Fruit fly (Drosophila melanogaster) whole organism, embryonic: ENCODE data around the gene Shaw.

Experiments
- BEAF-32 ChIP-seq: fragments of 200-800 bp; sonication (Bioruptor generic); optimal IDR thresholded peaks from 3 replicates; lab custom pipeline; 2017; ENCODE audit warnings: missing biosample characterization, missing genetic modification characterization, mild to moderate bottlenecking, moderate library complexity, missing genetic modification reagents
- C15 ChIP-seq: fragments of 200-800 bp; sonication (Bioruptor generic); IDR thresholded peaks from 3 replicates; pipeline ENCODE4 v1.3.6; 2022; ENCODE audit warnings: missing biosample characterization, missing genetic modification characterization
- CG10321 ChIP-seq: fragments of 200-800 bp; sonication (Bioruptor generic); IDR thresholded peaks from 2 replicates; pipeline ENCODE4 v1.3.6; 2022; ENCODE audit warnings: missing biosample characterization, missing genetic modification characterization
- CG11085 ChIP-seq: fragments of 200-800 bp; sonication (Bioruptor generic); IDR thresholded peaks from 2 replicates; pipeline ENCODE4 v1.3.6; 2022; ENCODE audit warnings: missing biosample characterization, missing genetic modification characterization
- CG11695 ChIP-seq: fragments of 200-800 bp; sonication (Bioruptor generic); IDR thresholded peaks from 3 replicates; pipeline ENCODE4 v1.3.6; 2022; ENCODE audit warnings: missing biosample characterization, missing genetic modification characterization
- CG12155 ChIP-seq: fragments of 200-800 bp; sonication (Bioruptor generic); optimal IDR thresholded peaks from 3 replicates; lab custom pipeline; 2016; ENCODE audit warnings: missing biosample characterization, missing genetic modification characterization
- CG13287 ChIP-seq: fragments of 200-800 bp; sonication (Bioruptor generic); IDR thresholded peaks from 2 replicates; pipeline ENCODE4 v1.3.6; 2022; ENCODE audit warnings: missing biosample characterization, missing genetic modification characterization; ENCODE audit not compliant: partially characterized antibody
- CG1529 ChIP-seq: fragments of 200-800 bp; sonication (Bioruptor generic); optimal IDR thresholded peaks from 3 replicates; lab custom pipeline; 2018; ENCODE audit warnings: missing biosample characterization, missing genetic modification characterization
- CG15601 ChIP-seq: fragments of 200-800 bp; sonication (Bioruptor generic); optimal IDR thresholded peaks from 3 replicates; lab custom pipeline; 2019; ENCODE audit warnings: missing biosample characterization, mild to moderate bottlenecking, missing genetic modification characterization, moderate library complexity
- CG1603 ChIP-seq: fragments of 200-800 bp; sonication (Bioruptor generic); optimal IDR thresholded peaks from 2 replicates; lab custom pipeline; 2019; ENCODE audit warnings: missing biosample characterization, mild to moderate bottlenecking, missing genetic modification characterization, moderate library complexity
- CG16813 ChIP-seq: fragments of 200-800 bp; sonication (Bioruptor generic); IDR thresholded peaks from 3 replicates; pipeline ENCODE4 v1.3.6; 2022; ENCODE audit warnings: missing biosample characterization, missing genetic modification characterization; ENCODE audit not compliant: partially characterized antibody
- CG1792 ChIP-seq: fragments of 200-800 bp; sonication (Bioruptor generic); optimal IDR thresholded peaks from 2 replicates; lab custom pipeline; 2016; ENCODE audit warnings: missing biosample characterization, missing genetic modification characterization
- CG18011 ChIP-seq: fragments of 200-800 bp; sonication (Bioruptor generic); optimal IDR thresholded peaks from 2 replicates; lab custom pipeline; 2017; ENCODE audit warnings: missing biosample characterization, missing genetic modification characterization, mild to moderate bottlenecking, moderate library complexity, missing genotype
- CG2116 ChIP-seq: fragments of 200-800 bp; sonication (Bioruptor generic); optimal IDR thresholded peaks from 3 replicates; lab custom pipeline; 2018; ENCODE audit warnings: missing biosample characterization, mild to moderate bottlenecking, missing genetic modification characterization
- CG30403 ChIP-seq: fragments of 200-800 bp; sonication (Bioruptor generic); optimal IDR thresholded peaks from 3 replicates; lab custom pipeline; 2016; ENCODE audit warnings: missing biosample characterization, missing genetic modification characterization
- CG31388 ChIP-seq: fragments of 200-800 bp; sonication (Bioruptor generic); optimal IDR thresholded peaks from 2 replicates; lab custom pipeline; 2016; ENCODE audit warnings: missing biosample characterization, missing genetic modification characterization
- CG3163 ChIP-seq: fragments of 200-800 bp; sonication (Bioruptor generic); optimal IDR thresholded peaks from 3 replicates; lab custom pipeline; 2016; ENCODE audit warnings: missing biosample characterization, missing genetic modification characterization
- CG6254 ChIP-seq: fragments of 200-800 bp; sonication (Bioruptor generic); optimal IDR thresholded peaks from 3 replicates; lab custom pipeline; 2017; ENCODE audit warnings: mild to moderate bottlenecking, missing biosample characterization, missing genetic modification reagents, missing genetic modification characterization
- CG6689 ChIP-seq: fragments of 200-800 bp; sonication (Bioruptor generic); IDR thresholded peaks from 2 replicates; pipeline ENCODE4 v1.3.6; 2022; ENCODE audit warnings: missing biosample characterization, missing genetic modification characterization
- CG7786 ChIP-seq: fragments of 200-800 bp; sonication (Bioruptor generic); optimal IDR thresholded peaks from 2 replicates; lab custom pipeline; 2016; ENCODE audit warnings: missing biosample characterization, missing genetic modification characterization
- CG7987 ChIP-seq: fragments of 200-800 bp; sonication (Bioruptor generic); optimal IDR thresholded peaks from 2 replicates; lab custom pipeline; 2018; ENCODE audit warnings: missing biosample characterization, mild to moderate bottlenecking, missing genetic modification characterization, moderate library complexity
- CG8281 ChIP-seq: fragments of 200-800 bp; sonication (Bioruptor generic); optimal IDR thresholded peaks from 2 replicates; lab custom pipeline; 2018; ENCODE audit warnings: missing biosample characterization, mild to moderate bottlenecking, missing genetic modification characterization, moderate library complexity
- CG8359 ChIP-seq: fragments of 200-800 bp; sonication (Bioruptor generic); optimal IDR thresholded peaks from 2 replicates; lab custom pipeline; 2017; ENCODE audit warnings: missing biosample characterization, mild to moderate bottlenecking, missing genetic modification characterization, borderline replicate concordance
- CG9437 ChIP-seq: fragments of 200-800 bp; sonication (Bioruptor generic); optimal IDR thresholded peaks from 2 replicates; lab custom pipeline; 2018; ENCODE audit warnings: missing biosample characterization, mild to moderate bottlenecking, missing genetic modification characterization
- Dll ChIP-seq: fragments of 200-800 bp; sonication (Bioruptor generic); IDR thresholded peaks from 4 replicates; pipeline ENCODE4 v1.3.6; 2022; ENCODE audit warnings: missing biosample characterization, missing genetic modification characterization; ENCODE audit not compliant: partially characterized antibody
- Fer1 ChIP-seq: fragments of 200-800 bp; sonication (Bioruptor generic); optimal IDR thresholded peaks from 2 replicates; lab custom pipeline; 2017; ENCODE audit warnings: missing biosample characterization, mild to moderate bottlenecking, missing genetic modification characterization
- HLH4C ChIP-seq: fragments of 200-800 bp; sonication (Bioruptor generic); IDR thresholded peaks from 3 replicates; pipeline ENCODE4 v1.3.6; 2022; ENCODE audit warnings: missing biosample characterization, missing genetic modification characterization; ENCODE audit not compliant: partially characterized antibody
- Hey ChIP-seq: fragments of 200-800 bp; sonication (Bioruptor generic); optimal IDR thresholded peaks from 3 replicates; lab custom pipeline; 2018; ENCODE audit warnings: missing biosample characterization, mild to moderate bottlenecking, missing genetic modification characterization
- HmgD ChIP-seq: fragments of 200-800 bp; sonication (Bioruptor generic); optimal IDR thresholded peaks from 3 replicates; lab custom pipeline; 2016; ENCODE audit warnings: missing biosample characterization, missing genetic modification characterization
- Meics ChIP-seq: fragments of 200-800 bp; sonication (Bioruptor generic); optimal IDR thresholded peaks from 2 replicates; lab custom pipeline; 2017; ENCODE audit warnings: missing biosample characterization, mild to moderate bottlenecking, missing genetic modification characterization
- NFAT ChIP-seq: fragments of 200-800 bp; sonication (Bioruptor generic); IDR thresholded peaks from 2 replicates; pipeline ENCODE4 v1.3.6; 2022; ENCODE audit warnings: missing biosample characterization, missing genetic modification characterization
- PHDP ChIP-seq: fragments of 200-800 bp; sonication (Bioruptor generic); optimal IDR thresholded peaks from 3 replicates; lab custom pipeline; 2018; ENCODE audit warnings: missing biosample characterization, mild to moderate bottlenecking, missing genetic modification characterization, moderate library complexity
- Sry-β ChIP-seq: fragments of 200-800 bp; sonication (Bioruptor generic); optimal IDR thresholded peaks from 2 replicates; lab custom pipeline; 2018; ENCODE audit warnings: missing biosample characterization, mild to moderate bottlenecking, missing genetic modification characterization, moderate library complexity
- abd-A ChIP-seq: fragments of 200-800 bp; sonication (Bioruptor generic); optimal IDR thresholded peaks from 3 replicates; lab custom pipeline; 2019; ENCODE audit warnings: missing biosample characterization, mild to moderate bottlenecking, missing genetic modification characterization, moderate library complexity
- al ChIP-seq: fragments of 200-800 bp; sonication (Bioruptor generic); IDR thresholded peaks from 2 replicates; pipeline ENCODE4 v1.3.6; 2022; ENCODE audit warnings: missing biosample characterization, missing genetic modification characterization
- az2 ChIP-seq: fragments of 200-800 bp; sonication (Bioruptor generic); optimal IDR thresholded peaks from 3 replicates; lab custom pipeline; 2016; ENCODE audit warnings: missing biosample characterization, missing genetic modification characterization
- dimm ChIP-seq: fragments of 200-800 bp; sonication (Bioruptor generic); IDR thresholded peaks from 2 replicates; pipeline ENCODE4 v1.3.6; 2022; ENCODE audit warnings: missing biosample characterization, missing genetic modification characterization
- eve ChIP-seq, 2 experiments: fragments of >200 bp; optimal IDR thresholded peaks; 2 replicates each; lab custom pipeline; 2017; ENCODE audit warnings: missing biosample characterization in 2 of 2, missing genetic modification characterization in 2 of 2
- fd96Cb ChIP-seq: fragments of 200-800 bp; sonication (Bioruptor generic); optimal IDR thresholded peaks from 2 replicates; lab custom pipeline; 2018; ENCODE audit warnings: missing biosample characterization, mild to moderate bottlenecking, missing genetic modification characterization, moderate library complexity
- hbn ChIP-seq: fragments of 200-800 bp; sonication (Bioruptor generic); IDR thresholded peaks from 2 replicates; pipeline ENCODE4 v1.3.6; 2022; ENCODE audit warnings: missing biosample characterization, missing genetic modification characterization; ENCODE audit not compliant: partially characterized antibody
- nau ChIP-seq: fragments of 200-800 bp; sonication (Bioruptor generic); optimal IDR thresholded peaks from 3 replicates; lab custom pipeline; 2017; ENCODE audit warnings: missing biosample characterization, mild to moderate bottlenecking, missing genetic modification characterization, missing genetic modification reagents
- otp ChIP-seq: fragments of 200-800 bp; sonication (Bioruptor generic); IDR thresholded peaks from 3 replicates; pipeline ENCODE4, ENCODE4 v1.3.6; 2022; ENCODE audit warnings: missing biosample characterization, missing genetic modification characterization
- pb ChIP-seq: fragments of 200-800 bp; sonication (Bioruptor generic); optimal IDR thresholded peaks from 3 replicates; lab custom pipeline; 2016; ENCODE audit warnings: missing biosample characterization, missing genetic modification characterization
- ro ChIP-seq: fragments of 200-800 bp; sonication (Bioruptor generic); IDR thresholded peaks from 2 replicates; pipeline ENCODE4 v1.3.6; 2022; ENCODE audit warnings: missing biosample characterization, missing genetic modification characterization
- sens ChIP-seq: fragments of 200-800 bp; sonication (Bioruptor generic); peaks from one replicate; lab custom pipeline; 2016; ENCODE audit warnings: missing biosample characterization, missing genetic modification characterization
- sqz ChIP-seq: fragments of 200-800 bp; sonication (Bioruptor generic); optimal IDR thresholded peaks from 3 replicates; lab custom pipeline; 2018; ENCODE audit warnings: missing biosample characterization, mild to moderate bottlenecking, missing genetic modification characterization
- stc ChIP-seq: fragments of 200-800 bp; sonication (Bioruptor generic); IDR thresholded peaks from 2 replicates; pipeline ENCODE4 v1.3.6; 2022; ENCODE audit warnings: missing biosample characterization, missing genetic modification characterization
- stwl ChIP-seq: fragments of 200-800 bp; sonication (Bioruptor generic); optimal IDR thresholded peaks from 3 replicates; lab custom pipeline; 2018; ENCODE audit warnings: missing biosample characterization, mild to moderate bottlenecking, missing genetic modification characterization, moderate library complexity
- tup ChIP-seq: fragments of 200-800 bp; sonication (Bioruptor generic); optimal IDR thresholded peaks from 2 replicates; lab custom pipeline; 2016; ENCODE audit warnings: missing biosample characterization, mild to moderate bottlenecking, missing genetic modification characterization, moderate library complexity
- yki ChIP-seq: fragments of >200 bp; optimal IDR thresholded peaks from 3 replicates; lab custom pipeline; 2018
- zen ChIP-seq: fragments of 200-800 bp; sonication (Bioruptor generic); optimal IDR thresholded peaks from 3 replicates; lab custom pipeline; 2018; ENCODE audit warnings: missing biosample characterization, mild to moderate bottlenecking, missing genetic modification characterization, moderate library complexity

Shaw gene

dm6 chr2L:3772068-3772428 is 54.1 kb downstream of the Shaw start (continued):
- TF ChIP-seq nau (no peak), CG7786 (no peak), Meics (GFP tag; lab: Kevin White, UChicago) (no peak), CG8281 (no peak), pb (GFP tag; lab: Kevin White, UChicago) (no peak), HmgD (GFP tag; lab: Kevin White, UChicago) (no peak), ro (no peak), Fer1 (GFP tag; lab: Kevin White, UChicago) (no peak), az2 (GFP tag; lab: Kevin White, UChicago) (no peak), tup (GFP tag; lab: Kevin White, UChicago) (no peak), al (no peak), NFAT (GFP tag; lab: Robert Waterston, UW) (peak; percentile 54), stc (no peak), CG1603 (tag; lab: Kevin White, UChicago) (no peak), CG6254 (no peak), CG15601 (no peak), CG31388 (no peak), CG11085 (GFP tag; lab: Robert Waterston, UW) (peak; percentile 21; the same call in 1 of the 2 replicates), abd-A (tag; lab: Kevin White, UChicago) (no peak), CG30403 (no peak), CG1529 (GFP tag; lab: Kevin White, UChicago) (no peak), CG3163 (GFP tag; lab: Kevin White, UChicago) (no peak), dimm (GFP tag; lab: Robert Waterston, UW) (no peak), BEAF-32 (GFP tag; lab: Kevin White, UChicago) (no peak), Dll (no peak), CG16813 (GFP tag; lab: Robert Waterston, UW) (no peak), CG8359 (no peak)

- TF ChIP-seq CG18011 (no peak), eve (GFP tag; optimal IDR thresholded peaks at IDR 0.05; lab: Kevin White, UChicago) (peak in 1 of 2 experiments; percentile 44), sens (peak; percentile 69), C15 (no peak), zen (tag; lab: Kevin White, UChicago) (no peak), fd96Cb (tag; lab: Kevin White, UChicago) (no peak), tup (GFP tag; lab: Kevin White, UChicago) (no peak), CG2116 (GFP tag; lab: Kevin White, UChicago) (no peak), PHDP (no peak), CG12155 (peak; percentile 92), sqz (GFP tag; lab: Kevin White, UChicago) (no peak), otp (GFP tag; lab: Robert Waterston, UW) (no peak), stwl (tag; lab: Kevin White, UChicago) (peak; percentile 13)
These were observed 54.6 kb downstream of the Shaw start for dm6 chr2L:3772599-3772936.

dm6 chr2L:3772937-3773623 is 55.1 kb downstream of the Shaw start:
- no peak for TF ChIP-seq Dll
- TF ChIP-seq HLH4C (GFP tag; lab: Robert Waterston, UW), result no peak
- TF ChIP-seq CG10321 (GFP tag; lab: Robert Waterston, UW), result peak; percentile 50; the same call in 1 of the 2 replicates
- TF ChIP-seq hbn (GFP tag; lab: Robert Waterston, UW), result no peak
- peak; percentile 59 for TF ChIP-seq CG9437 (GFP tag; lab: Kevin White, UChicago)
- TF ChIP-seq CG11695, result peak; percentile 40; the same call in 2 of the 3 replicates
- TF ChIP-seq yki (lab: Kevin White, UChicago), result no peak
- TF ChIP-seq CG6689 (GFP tag; lab: Robert Waterston, UW), result peak; percentile 55; the same call in 1 of the 2 replicates
- TF ChIP-seq CG1792 (GFP tag; lab: Kevin White, UChicago), result no peak
- TF ChIP-seq CG7987 (GFP tag; lab: Kevin White, UChicago), result no peak
- no peak for TF ChIP-seq Hey (tag; lab: Kevin White, UChicago)
- TF ChIP-seq CG12155, result no peak
- no peak for TF ChIP-seq Sry-β
- no peak; the same call in 1 of the 2 replicates for TF ChIP-seq CG13287 (GFP tag; lab: Robert Waterston, UW)
